Fruit fly (Drosophila melanogaster) whole organism, embryonic: ENCODE measurements around the gene CG13012.

ENCODE experiments used
- Abd-B ChIP-seq: fragments of 200-800 bp; sonication (Bioruptor generic); optimal IDR thresholded peaks from 2 replicates; lab custom pipeline; 2018; ENCODE audit warnings: missing biosample characterization, mild to moderate bottlenecking, missing genetic modification characterization, moderate library complexity
- Adf1 ChIP-seq: fragments of 200-800 bp; sonication (Bioruptor generic); IDR thresholded peaks from 2 replicates; pipeline ENCODE4 v1.3.6; 2022; ENCODE audit warnings: missing biosample characterization, missing genetic modification characterization
- Bgb ChIP-seq: fragments of 200-800 bp; sonication (Bioruptor generic); IDR thresholded peaks from 2 replicates; pipeline ENCODE4 v1.3.6; 2022; ENCODE audit warnings: missing biosample characterization, missing genetic modification characterization; ENCODE audit not compliant: partially characterized antibody
- CG10274 ChIP-seq: fragments of 200-800 bp; sonication (Bioruptor generic); optimal IDR thresholded peaks from 3 replicates; lab custom pipeline; 2017; ENCODE audit warnings: missing biosample characterization, mild to moderate bottlenecking, missing genetic modification characterization
- CG12071 ChIP-seq: fragments of 200-800 bp; sonication (Bioruptor generic); optimal IDR thresholded peaks from 3 replicates; lab custom pipeline; 2018; ENCODE audit warnings: missing biosample characterization, mild to moderate bottlenecking, missing genetic modification characterization
- CG14050 ChIP-seq: fragments of 200-800 bp; sonication (Bioruptor generic); IDR thresholded peaks from 3 replicates; pipeline ENCODE4 v1.3.6; 2022; ENCODE audit warnings: missing biosample characterization, missing genetic modification characterization
- CG14965 ChIP-seq: fragments of 200-800 bp; sonication (Bioruptor generic); optimal IDR thresholded peaks from 2 replicates; lab custom pipeline; 2016; ENCODE audit warnings: missing biosample characterization, missing genetic modification characterization, borderline replicate concordance
- CG15479 ChIP-seq: fragments of 200-800 bp; sonication (Bioruptor generic); optimal IDR thresholded peaks from 3 replicates; lab custom pipeline; 2019; ENCODE audit warnings: missing biosample characterization, mild to moderate bottlenecking, missing genetic modification characterization, moderate library complexity
- CG17829 ChIP-seq: fragments of 200-800 bp; optimal IDR thresholded peaks from 2 replicates; lab custom pipeline; 2019; ENCODE audit warnings: missing biosample characterization, mild to moderate bottlenecking, missing genetic modification characterization, moderate library complexity
- CG18619 ChIP-seq: fragments of 200-800 bp; sonication (Bioruptor generic); optimal IDR thresholded peaks from 3 replicates; lab custom pipeline; 2017; ENCODE audit warnings: missing biosample characterization, mild to moderate bottlenecking, missing genetic modification characterization
- CG30020 ChIP-seq: fragments of 200-800 bp; optimal IDR thresholded peaks from 2 replicates; lab custom pipeline; 2019; ENCODE audit warnings: missing biosample characterization, mild to moderate bottlenecking, missing genetic modification characterization, moderate library complexity
- CG31388 ChIP-seq: fragments of 200-800 bp; sonication (Bioruptor generic); optimal IDR thresholded peaks from 2 replicates; lab custom pipeline; 2016; ENCODE audit warnings: missing biosample characterization, missing genetic modification characterization
- CG3407 ChIP-seq: fragments of 200-800 bp; sonication (Bioruptor generic); optimal IDR thresholded peaks from 2 replicates; lab custom pipeline; 2018; ENCODE audit warnings: missing biosample characterization, mild to moderate bottlenecking, missing genetic modification characterization
- CG3995 ChIP-seq: fragments of 200-800 bp; sonication (Bioruptor generic); optimal IDR thresholded peaks from 3 replicates; lab custom pipeline; 2016; ENCODE audit warnings: missing biosample characterization, missing genetic modification characterization
- CG4404 ChIP-seq: fragments of 200-800 bp; sonication (Bioruptor generic); IDR thresholded peaks from 2 replicates; pipeline ENCODE4 v1.3.6; 2022; ENCODE audit warnings: missing biosample characterization, missing genetic modification characterization
- CG4617 ChIP-seq: fragments of 200-800 bp; sonication (Bioruptor generic); optimal IDR thresholded peaks from 3 replicates; lab custom pipeline; 2016; ENCODE audit warnings: missing biosample characterization, missing genetic modification characterization, borderline replicate concordance
- CG8924 ChIP-seq: fragments of 200-800 bp; optimal IDR thresholded peaks from 3 replicates; lab custom pipeline; 2019; ENCODE audit warnings: missing biosample characterization, mild to moderate bottlenecking, missing genetic modification characterization, moderate library complexity
- CG9437 ChIP-seq: fragments of 200-800 bp; sonication (Bioruptor generic); optimal IDR thresholded peaks from 2 replicates; lab custom pipeline; 2018; ENCODE audit warnings: missing biosample characterization, mild to moderate bottlenecking, missing genetic modification characterization
- CG9797 ChIP-seq: fragments of 200-800 bp; sonication (Bioruptor generic); optimal IDR thresholded peaks from 3 replicates; lab custom pipeline; 2018; ENCODE audit warnings: missing biosample characterization, mild to moderate bottlenecking, missing genetic modification characterization
- CTCF ChIP-seq: fragments of 200-800 bp; sonication (Bioruptor generic); optimal IDR thresholded peaks from 2 replicates; lab custom pipeline; 2017; ENCODE audit warnings: missing biosample characterization, mild to moderate bottlenecking, missing genetic modification characterization, moderate library complexity
- CkIIα-i1 ChIP-seq: fragments of 200-800 bp; sonication (Bioruptor generic); IDR thresholded peaks from 2 replicates; pipeline ENCODE4 v1.3.6; 2022; ENCODE audit warnings: missing biosample characterization, missing genetic modification characterization
- Dbx ChIP-seq: fragments of 200-800 bp; sonication (Bioruptor generic); IDR thresholded peaks from 3 replicates; pipeline ENCODE4 v1.3.6; 2022; ENCODE audit warnings: missing biosample characterization, missing genetic modification characterization
- Fer3 ChIP-seq: fragments of 200-800 bp; sonication (Bioruptor generic); optimal IDR thresholded peaks from 2 replicates; lab custom pipeline; 2018; ENCODE audit warnings: missing biosample characterization, mild to moderate bottlenecking, missing genetic modification characterization, moderate library complexity
- HLHmδ ChIP-seq: fragments of 200-800 bp; sonication (Bioruptor generic); optimal IDR thresholded peaks from 2 replicates; lab custom pipeline; 2018; ENCODE audit warnings: missing biosample characterization, mild to moderate bottlenecking, missing genetic modification characterization, moderate library complexity
- Hr51 ChIP-seq, 2 experiments: fragments of 200-800 bp; sonication (Bioruptor generic); optimal IDR thresholded peaks; 2 replicates in 1 of 2; 3 replicates in 1 of 2; lab custom pipeline; 2016 to 2018; ENCODE audit warnings: missing biosample characterization in 2 of 2, missing genetic modification characterization in 2 of 2, mild to moderate bottlenecking in 1 of 2, moderate library complexity in 1 of 2
- Mad ChIP-seq: fragments of 200-800 bp; sonication (Bioruptor generic); optimal IDR thresholded peaks from 2 replicates; lab custom pipeline; 2016; ENCODE audit warnings: missing biosample characterization, missing genetic modification characterization
- Max ChIP-seq: fragments of 200-800 bp; sonication (Bioruptor generic); optimal IDR thresholded peaks from 2 replicates; lab custom pipeline; 2016; ENCODE audit warnings: missing biosample characterization, mild to moderate bottlenecking, missing genetic modification characterization
- NfI ChIP-seq: fragments of 200-800 bp; sonication (Bioruptor generic); optimal IDR thresholded peaks from 3 replicates; lab custom pipeline; 2018; ENCODE audit warnings: missing biosample characterization, mild to moderate bottlenecking, missing genetic modification characterization, moderate library complexity
- Ravus ChIP-seq: fragments of 200-800 bp; sonication (Bioruptor generic); IDR thresholded peaks from 2 replicates; pipeline ENCODE4 v1.3.6; 2022; ENCODE audit warnings: missing biosample characterization, missing genetic modification characterization
- Rx ChIP-seq: fragments of 200-800 bp; sonication (Bioruptor generic); IDR thresholded peaks from 2 replicates; pipeline ENCODE4 v1.3.6; 2022; ENCODE audit warnings: missing biosample characterization, missing genetic modification characterization
- Sin3A ChIP-seq: fragments of >200 bp; optimal IDR thresholded peaks from 2 replicates; lab custom pipeline; 2018
- aop ChIP-seq: fragments of 200-800 bp; sonication (Bioruptor generic); IDR thresholded peaks from 2 replicates; pipeline ENCODE4 v1.3.6; 2022; ENCODE audit warnings: missing biosample characterization, missing genetic modification characterization
- crol ChIP-seq: fragments of 200-800 bp; sonication (Bioruptor generic); IDR thresholded peaks from 2 replicates; pipeline ENCODE4 v1.3.6; 2022; ENCODE audit warnings: missing biosample characterization, missing genetic modification characterization
- exex ChIP-seq: fragments of 200-800 bp; sonication (Bioruptor generic); optimal IDR thresholded peaks from 4 replicates; lab custom pipeline; 2018; ENCODE audit warnings: missing biosample characterization, mild to moderate bottlenecking, missing genetic modification characterization, moderate library complexity
- fd3F ChIP-seq: fragments of 200-800 bp; sonication (Bioruptor generic); optimal IDR thresholded peaks from 2 replicates; lab custom pipeline; 2018; ENCODE audit warnings: missing biosample characterization, mild to moderate bottlenecking, missing genetic modification characterization, moderate library complexity
- ftz-f1 ChIP-seq: fragments of 200-800 bp; sonication (Bioruptor generic); optimal IDR thresholded peaks from 2 replicates; lab custom pipeline; 2016; ENCODE audit warnings: missing biosample characterization, missing genetic modification characterization
- hbn ChIP-seq: fragments of 200-800 bp; sonication (Bioruptor generic); IDR thresholded peaks from 2 replicates; pipeline ENCODE4 v1.3.6; 2022; ENCODE audit warnings: missing biosample characterization, missing genetic modification characterization; ENCODE audit not compliant: partially characterized antibody
- lab ChIP-seq: fragments of 200-800 bp; sonication (Bioruptor generic); optimal IDR thresholded peaks from 3 replicates; lab custom pipeline; 2017; ENCODE audit warnings: missing biosample characterization, missing genetic modification characterization, mild to moderate bottlenecking, moderate library complexity, missing genetic modification reagents
- lbe ChIP-seq: fragments of 200-800 bp; sonication (Bioruptor generic); optimal IDR thresholded peaks from 2 replicates; lab custom pipeline; 2016; ENCODE audit warnings: missing biosample characterization, mild to moderate bottlenecking, missing genetic modification characterization
- lmd ChIP-seq: fragments of 200-800 bp; sonication (Bioruptor generic); IDR thresholded peaks from 2 replicates; pipeline ENCODE4 v1.3.6; 2022; ENCODE audit warnings: missing biosample characterization, missing genetic modification characterization
- mam ChIP-seq: fragments of 200-800 bp; sonication (Bioruptor generic); optimal IDR thresholded peaks from 3 replicates; lab custom pipeline; 2016; ENCODE audit warnings: missing biosample characterization, missing genetic modification characterization
- nerfin-2 ChIP-seq: fragments of 200-800 bp; sonication (Bioruptor generic); IDR thresholded peaks from 2 replicates; pipeline ENCODE4 v1.3.6; 2022; ENCODE audit warnings: missing biosample characterization, missing genetic modification characterization; ENCODE audit not compliant: partially characterized antibody
- nmo ChIP-seq: fragments of 200-800 bp; sonication (Bioruptor generic); optimal IDR thresholded peaks from 2 replicates; lab custom pipeline; 2018; ENCODE audit warnings: missing biosample characterization, mild to moderate bottlenecking, missing genetic modification characterization, moderate library complexity
- org-1 ChIP-seq: fragments of 200-800 bp; sonication (Bioruptor generic); optimal IDR thresholded peaks from 2 replicates; lab custom pipeline; 2017; ENCODE audit warnings: missing biosample characterization, missing genetic modification characterization
- pho ChIP-seq: fragments of 200-800 bp; sonication (Bioruptor generic); optimal IDR thresholded peaks from 2 replicates; lab custom pipeline; 2016; ENCODE audit warnings: missing biosample characterization, missing genetic modification characterization
- pum ChIP-seq: fragments of 200-800 bp; sonication (Bioruptor generic); optimal IDR thresholded peaks from 2 replicates; lab custom pipeline; 2016; ENCODE audit warnings: missing biosample characterization, missing genetic modification characterization
- ranshi ChIP-seq: fragments of 200-800 bp; sonication (Bioruptor generic); IDR thresholded peaks from 2 replicates; pipeline ENCODE4 v1.3.6; 2022; ENCODE audit warnings: missing biosample characterization, missing genetic modification characterization
- scrt ChIP-seq: fragments of 200-800 bp; sonication (Bioruptor generic); optimal IDR thresholded peaks from 2 replicates; lab custom pipeline; 2018; ENCODE audit warnings: missing biosample characterization, mild to moderate bottlenecking, missing genetic modification characterization, moderate library complexity
- sna ChIP-seq: fragments of 200-800 bp; sonication (Bioruptor generic); IDR thresholded peaks from 2 replicates; pipeline ENCODE4 v1.3.6; 2022; ENCODE audit warnings: missing biosample characterization, missing genetic modification characterization; ENCODE audit not compliant: partially characterized antibody
- stwl ChIP-seq: fragments of 200-800 bp; sonication (Bioruptor generic); optimal IDR thresholded peaks from 3 replicates; lab custom pipeline; 2018; ENCODE audit warnings: missing biosample characterization, mild to moderate bottlenecking, missing genetic modification characterization, moderate library complexity
- usp ChIP-seq: fragments of >200 bp; optimal IDR thresholded peaks from 2 replicates; lab custom pipeline; 2017; ENCODE audit warnings: missing biosample characterization, missing genetic modification characterization

Gene CG13012

dm6 chrX:16644535-16645131 lies 31.9 kb downstream of the CG13012 start (continued):
- no peak for TF ChIP-seq CG31388 (GFP tag; lab: Kevin White, UChicago)
- TF ChIP-seq CG4617, result no peak
- TF ChIP-seq lbe (GFP tag; lab: Kevin White, UChicago), result no peak
- TF ChIP-seq CG14965 (GFP tag; lab: Kevin White, UChicago), result no peak
- TF ChIP-seq Sin3A (lab: Kevin White, UChicago), result no peak
- TF ChIP-seq fd3F (GFP tag; lab: Kevin White, UChicago), result no peak
- peak; percentile 52 for TF ChIP-seq CG15479
- TF ChIP-seq lmd (GFP tag; lab: Robert Waterston, UW), result no peak
- TF ChIP-seq Adf1 (GFP tag; lab: Robert Waterston, UW), result no peak
- TF ChIP-seq aop, result no peak
- no peak for TF ChIP-seq ftz-f1 (GFP tag; lab: Kevin White, UChicago)
- peak; percentile 2 for TF ChIP-seq stwl
- TF ChIP-seq HLHmδ (GFP tag; lab: Kevin White, UChicago), result peak; percentile 65
- TF ChIP-seq sna (GFP tag; lab: Robert Waterston, UW), result no peak
- TF ChIP-seq CG14050 (GFP tag; lab: Robert Waterston, UW), result peak; percentile 29; the same call in 2 of the 3 replicates
- TF ChIP-seq crol (GFP tag; lab: Robert Waterston, UW), result no peak
- no peak for TF ChIP-seq CG30020 (tag; lab: Kevin White, UChicago)
- no peak for TF ChIP-seq CTCF
- no peak for TF ChIP-seq mam (GFP tag; lab: Kevin White, UChicago)
- TF ChIP-seq nmo (GFP tag; lab: Kevin White, UChicago), result no peak
- no peak for TF ChIP-seq Mad (GFP tag; lab: Kevin White, UChicago)
- peak; percentile 48 for TF ChIP-seq CG12071 (GFP tag; lab: Kevin White, UChicago)
- peak; percentile 17 to 21 for TF ChIP-seq Hr51 (GFP tag; optimal IDR thresholded peaks at IDR 0.05; lab: Kevin White, UChicago)
- no peak for TF ChIP-seq CG4404 (GFP tag; lab: Robert Waterston, UW)
- TF ChIP-seq Max (GFP tag; lab: Kevin White, UChicago), result no peak
- peak; percentile 76 for TF ChIP-seq CG3407 (GFP tag; lab: Kevin White, UChicago)
- no peak for TF ChIP-seq scrt (GFP tag; lab: Kevin White, UChicago)
- TF ChIP-seq CG9437, result no peak
- no peak for TF ChIP-seq CG17829 (tag; lab: Kevin White, UChicago)
- no peak for TF ChIP-seq Bgb (GFP tag; lab: Robert Waterston, UW)
- TF ChIP-seq Fer3, result peak; percentile 16
- TF ChIP-seq exex (tag; lab: Kevin White, UChicago), result peak; percentile 33
- TF ChIP-seq CG9797 (GFP tag; lab: Kevin White, UChicago), result no peak
- TF ChIP-seq CG8924 (tag; lab: Kevin White, UChicago), result peak; percentile 27
- TF ChIP-seq lab (GFP tag; lab: Kevin White, UChicago), result peak; percentile 55
- no peak for TF ChIP-seq CG10274 (GFP tag; lab: Kevin White, UChicago)
- TF ChIP-seq Dbx (GFP tag; lab: Robert Waterston, UW), result no peak
- TF ChIP-seq Ravus, result no peak
- no peak for TF ChIP-seq nerfin-2 (GFP tag; lab: Robert Waterston, UW)
- TF ChIP-seq Abd-B (GFP tag; lab: Kevin White, UChicago), result no peak
- TF ChIP-seq hbn (GFP tag; lab: Robert Waterston, UW), result no peak
- TF ChIP-seq ranshi (GFP tag; lab: Robert Waterston, UW), result no peak; the same call in 1 of the 2 replicates
- TF ChIP-seq pho, result no peak
- no peak for TF ChIP-seq usp (GFP tag; lab: Kevin White, UChicago)
- TF ChIP-seq NfI (GFP tag; lab: Kevin White, UChicago), result no peak
- no peak for TF ChIP-seq pum
- no peak for TF ChIP-seq Rx (GFP tag; lab: Robert Waterston, UW)
- no peak for TF ChIP-seq CkIIα-i1 (GFP tag; lab: Robert Waterston, UW)
- TF ChIP-seq CG18619 (GFP tag; lab: Kevin White, UChicago), result peak; percentile 45
- no peak for TF ChIP-seq CG3995 (GFP tag; lab: Kevin White, UChicago)
- peak; percentile 38 for TF ChIP-seq org-1 (GFP tag; lab: Kevin White, UChicago)
